Fruit fly (Drosophila melanogaster) whole organism, embryonic: Measurements from ENCODE around the gene bor.

ENCODE experiments used
- CG12104 ChIP-seq: fragments of 200-800 bp; sonication (Bioruptor generic); optimal IDR thresholded peaks from 3 replicates; lab custom pipeline; 2016; ENCODE audit warnings: missing biosample characterization, missing genetic modification characterization
- CG12659 ChIP-seq: fragments of 200-800 bp; sonication (Bioruptor generic); optimal IDR thresholded peaks from 3 replicates; lab custom pipeline; 2017; ENCODE audit warnings: mild to moderate bottlenecking, missing biosample characterization, missing genetic modification reagents, missing genetic modification characterization
- CG13287 ChIP-seq: fragments of 200-800 bp; sonication (Bioruptor generic); IDR thresholded peaks from 2 replicates; pipeline ENCODE4 v1.3.6; 2022; ENCODE audit warnings: missing biosample characterization, missing genetic modification characterization; ENCODE audit not compliant: partially characterized antibody
- CG17829 ChIP-seq: fragments of 200-800 bp; optimal IDR thresholded peaks from 2 replicates; lab custom pipeline; 2019; ENCODE audit warnings: missing biosample characterization, mild to moderate bottlenecking, missing genetic modification characterization, moderate library complexity
- CG18599 ChIP-seq: fragments of 200-800 bp; sonication (Bioruptor generic); optimal IDR thresholded peaks from 3 replicates; lab custom pipeline; 2017; ENCODE audit warnings: missing biosample characterization, missing genetic modification characterization, mild to moderate bottlenecking, moderate library complexity, missing genetic modification reagents
- CG32532 ChIP-seq: fragments of 200-800 bp; sonication (Bioruptor generic); IDR thresholded peaks from 2 replicates; pipeline ENCODE4 v1.3.6; 2022; ENCODE audit warnings: missing biosample characterization, missing genetic modification characterization
- CG32767 ChIP-seq: fragments of 200-800 bp; sonication (Bioruptor generic); IDR thresholded peaks from 2 replicates; pipeline ENCODE4 v1.3.6; 2022; ENCODE audit warnings: missing biosample characterization, missing genetic modification characterization
- CG3407 ChIP-seq: fragments of 200-800 bp; sonication (Bioruptor generic); optimal IDR thresholded peaks from 2 replicates; lab custom pipeline; 2018; ENCODE audit warnings: missing biosample characterization, mild to moderate bottlenecking, missing genetic modification characterization
- CG4328 ChIP-seq: fragments of 200-800 bp; sonication (Bioruptor generic); optimal IDR thresholded peaks from 3 replicates; lab custom pipeline; 2017; ENCODE audit warnings: missing biosample characterization, missing genetic modification reagents, missing genetic modification characterization
- CG43689 ChIP-seq: fragments of 200-800 bp; sonication (Bioruptor generic); IDR thresholded peaks from 2 replicates; pipeline ENCODE4 v1.3.6; 2022; ENCODE audit warnings: missing biosample characterization, missing genetic modification characterization
- CG6683 ChIP-seq: fragments of 200-800 bp; sonication (Bioruptor generic); optimal IDR thresholded peaks from 2 replicates; lab custom pipeline; 2017; ENCODE audit warnings: missing biosample characterization, mild to moderate bottlenecking, missing genetic modification characterization, missing genetic modification reagents
- CG6689 ChIP-seq: fragments of 200-800 bp; sonication (Bioruptor generic); IDR thresholded peaks from 2 replicates; pipeline ENCODE4 v1.3.6; 2022; ENCODE audit warnings: missing biosample characterization, missing genetic modification characterization
- CG7963 ChIP-seq: fragments of 200-800 bp; sonication (Bioruptor generic); IDR thresholded peaks from 3 replicates; pipeline ENCODE4 v1.3.6; 2022; ENCODE audit warnings: missing biosample characterization, missing genetic modification characterization; ENCODE audit not compliant: partially characterized antibody
- D19A ChIP-seq: fragments of 200-800 bp; optimal IDR thresholded peaks from 3 replicates; lab custom pipeline; 2019; ENCODE audit warnings: missing biosample characterization, mild to moderate bottlenecking, missing genetic modification characterization, moderate library complexity
- Deaf1 ChIP-seq: fragments of 200-800 bp; optimal IDR thresholded peaks from 3 replicates; lab custom pipeline; 2019; ENCODE audit warnings: missing biosample characterization, mild to moderate bottlenecking, missing genetic modification characterization, moderate library complexity
- Drgx ChIP-seq: fragments of 200-800 bp; sonication (Bioruptor generic); IDR thresholded peaks from 2 replicates; pipeline ENCODE4 v1.3.6; 2022; ENCODE audit warnings: missing biosample characterization, missing genetic modification characterization
- ERR ChIP-seq: fragments of 200-800 bp; sonication (Bioruptor generic); optimal IDR thresholded peaks from 2 replicates; lab custom pipeline; 2016; ENCODE audit warnings: missing biosample characterization, missing genetic modification characterization
- H15 ChIP-seq: fragments of 200-800 bp; sonication (Bioruptor generic); IDR thresholded peaks from 3 replicates; pipeline ENCODE4 v1.3.6; 2022; ENCODE audit warnings: missing biosample characterization, missing genetic modification characterization
- HHEX ChIP-seq: fragments of 200-800 bp; sonication (Bioruptor generic); optimal IDR thresholded peaks from 3 replicates; lab custom pipeline; 2017; ENCODE audit warnings: missing biosample characterization, mild to moderate bottlenecking, missing genetic modification characterization, missing genetic modification reagents
- Hr78 ChIP-seq, 2 experiments: fragments of 200-800 bp in 1 of 2; fragments of >200 bp in 1 of 2; sonication (Bioruptor generic) in 1 of 2; optimal IDR thresholded peaks; 2 replicates each; lab custom pipeline; 2017 to 2019; ENCODE audit warnings: missing biosample characterization in 2 of 2, missing genetic modification characterization in 2 of 2, mild to moderate bottlenecking in 1 of 2, moderate library complexity in 1 of 2
- Neu2 ChIP-seq: fragments of 200-800 bp; sonication (Bioruptor generic); optimal IDR thresholded peaks from 3 replicates; lab custom pipeline; 2016; ENCODE audit warnings: missing biosample characterization, missing genetic modification characterization, borderline replicate concordance
- Nf-YA ChIP-seq: fragments of 200-800 bp; sonication (Bioruptor generic); IDR thresholded peaks from 2 replicates; pipeline ENCODE4 v1.3.6; 2022; ENCODE audit warnings: missing biosample characterization, missing genetic modification characterization
- Rfx ChIP-seq: fragments of 200-800 bp; sonication (Bioruptor generic); IDR thresholded peaks from 2 replicates; pipeline ENCODE4 v1.3.6; 2022; ENCODE audit warnings: missing biosample characterization, missing genetic modification characterization
- Stat92E ChIP-seq, 3 experiments: fragments of >200 bp in 2 of 3; fragments of 200-800 bp in 1 of 3; sonication (Bioruptor generic) in 1 of 3; optimal IDR thresholded peaks; 2 replicates each; lab custom pipeline; 2017 to 2019; ENCODE audit warnings: missing biosample characterization in 3 of 3, missing genetic modification characterization in 3 of 3, mild to moderate bottlenecking in 1 of 3, moderate library complexity in 1 of 3
- ac ChIP-seq: fragments of 200-800 bp; sonication (Bioruptor generic); optimal IDR thresholded peaks from 3 replicates; lab custom pipeline; 2017; ENCODE audit warnings: missing biosample characterization, mild to moderate bottlenecking, missing genetic modification characterization
- amos ChIP-seq: fragments of 200-800 bp; sonication (Bioruptor generic); IDR thresholded peaks from 2 replicates; pipeline ENCODE4 v1.3.6; 2022; ENCODE audit warnings: missing biosample characterization, missing genetic modification characterization; ENCODE audit not compliant: partially characterized antibody
- az2 ChIP-seq: fragments of 200-800 bp; sonication (Bioruptor generic); optimal IDR thresholded peaks from 3 replicates; lab custom pipeline; 2016; ENCODE audit warnings: missing biosample characterization, missing genetic modification characterization
- cg ChIP-seq: fragments of 200-800 bp; sonication (Bioruptor generic); optimal IDR thresholded peaks from 3 replicates; lab custom pipeline; 2019; ENCODE audit warnings: missing biosample characterization, mild to moderate bottlenecking, missing genetic modification characterization, moderate library complexity
- esg ChIP-seq: fragments of 200-800 bp; sonication (Bioruptor generic); conservative IDR thresholded peaks from 2 replicates; pipeline ENCODE4 v1.3.6; 2022; ENCODE audit warnings: missing biosample characterization, missing genetic modification characterization
- fd3F ChIP-seq: fragments of 200-800 bp; sonication (Bioruptor generic); optimal IDR thresholded peaks from 2 replicates; lab custom pipeline; 2018; ENCODE audit warnings: missing biosample characterization, mild to moderate bottlenecking, missing genetic modification characterization, moderate library complexity
- gro ChIP-seq: fragments of 200-800 bp; sonication (Bioruptor generic); optimal IDR thresholded peaks from 2 replicates; lab custom pipeline; 2016; ENCODE audit warnings: missing biosample characterization, missing genetic modification characterization
- gsb-n ChIP-seq: fragments of 200-800 bp; sonication (Bioruptor generic); optimal IDR thresholded peaks from 3 replicates; lab custom pipeline; 2018; ENCODE audit warnings: missing biosample characterization, mild to moderate bottlenecking, missing genetic modification characterization
- hth ChIP-seq: fragments of >200 bp; optimal IDR thresholded peaks from 2 replicates; lab custom pipeline; 2017; ENCODE audit warnings: inconsistent platforms
- klu ChIP-seq: fragments of 200-800 bp; sonication (Bioruptor generic); IDR thresholded peaks from 2 replicates; pipeline ENCODE4 v1.3.6; 2022; ENCODE audit warnings: missing biosample characterization, missing genetic modification characterization
- kni ChIP-seq: fragments of 200-800 bp; sonication (Bioruptor generic); optimal IDR thresholded peaks from 3 replicates; lab custom pipeline; 2017; ENCODE audit warnings: mild to moderate bottlenecking, missing biosample characterization, missing genetic modification reagents, missing genetic modification characterization
- lbe ChIP-seq: fragments of 200-800 bp; sonication (Bioruptor generic); optimal IDR thresholded peaks from 2 replicates; lab custom pipeline; 2016; ENCODE audit warnings: missing biosample characterization, mild to moderate bottlenecking, missing genetic modification characterization
- pfk ChIP-seq: fragments of 200-800 bp; sonication (Bioruptor generic); optimal IDR thresholded peaks from 2 replicates; lab custom pipeline; 2018; ENCODE audit warnings: missing biosample characterization, mild to moderate bottlenecking, missing genetic modification characterization, moderate library complexity
- repo ChIP-seq: fragments of 200-800 bp; sonication (Bioruptor generic); optimal IDR thresholded peaks from 2 replicates; lab custom pipeline; 2016; ENCODE audit warnings: missing biosample characterization, missing genetic modification characterization
- sc ChIP-seq, 3 experiments: fragments of >200 bp in 2 of 3; fragments of 200-800 bp in 1 of 3; sonication (Bioruptor generic) in 1 of 3; optimal IDR thresholded peaks; 2 replicates in 2 of 3; 3 replicates in 1 of 3; lab custom pipeline; 2017; ENCODE audit warnings: mild to moderate bottlenecking in 1 of 3, missing biosample characterization in 1 of 3, missing genetic modification characterization in 1 of 3, missing genetic modification reagents in 1 of 3
- sim ChIP-seq: fragments of 200-800 bp; sonication (Bioruptor generic); IDR thresholded peaks from 2 replicates; pipeline ENCODE4 v1.3.6; 2022; ENCODE audit warnings: missing biosample characterization, missing genetic modification characterization
- sna ChIP-seq: fragments of 200-800 bp; sonication (Bioruptor generic); IDR thresholded peaks from 2 replicates; pipeline ENCODE4 v1.3.6; 2022; ENCODE audit warnings: missing biosample characterization, missing genetic modification characterization; ENCODE audit not compliant: partially characterized antibody
- twi ChIP-seq: fragments of 200-800 bp; optimal IDR thresholded peaks from 2 replicates; lab custom pipeline; 2019; ENCODE audit warnings: missing biosample characterization, mild to moderate bottlenecking, missing genetic modification characterization, moderate library complexity
- zen2 ChIP-seq: fragments of 200-800 bp; sonication (Bioruptor generic); IDR thresholded peaks from 3 replicates; pipeline ENCODE4 v1.3.6; 2022; ENCODE audit warnings: missing biosample characterization, missing genetic modification characterization; ENCODE audit not compliant: partially characterized antibody
- zfh2 ChIP-seq: fragments of 200-800 bp; sonication (Bioruptor generic); optimal IDR thresholded peaks from 2 replicates; lab custom pipeline; 2016; ENCODE audit warnings: missing biosample characterization, missing genetic modification characterization

Gene bor

DNA sequence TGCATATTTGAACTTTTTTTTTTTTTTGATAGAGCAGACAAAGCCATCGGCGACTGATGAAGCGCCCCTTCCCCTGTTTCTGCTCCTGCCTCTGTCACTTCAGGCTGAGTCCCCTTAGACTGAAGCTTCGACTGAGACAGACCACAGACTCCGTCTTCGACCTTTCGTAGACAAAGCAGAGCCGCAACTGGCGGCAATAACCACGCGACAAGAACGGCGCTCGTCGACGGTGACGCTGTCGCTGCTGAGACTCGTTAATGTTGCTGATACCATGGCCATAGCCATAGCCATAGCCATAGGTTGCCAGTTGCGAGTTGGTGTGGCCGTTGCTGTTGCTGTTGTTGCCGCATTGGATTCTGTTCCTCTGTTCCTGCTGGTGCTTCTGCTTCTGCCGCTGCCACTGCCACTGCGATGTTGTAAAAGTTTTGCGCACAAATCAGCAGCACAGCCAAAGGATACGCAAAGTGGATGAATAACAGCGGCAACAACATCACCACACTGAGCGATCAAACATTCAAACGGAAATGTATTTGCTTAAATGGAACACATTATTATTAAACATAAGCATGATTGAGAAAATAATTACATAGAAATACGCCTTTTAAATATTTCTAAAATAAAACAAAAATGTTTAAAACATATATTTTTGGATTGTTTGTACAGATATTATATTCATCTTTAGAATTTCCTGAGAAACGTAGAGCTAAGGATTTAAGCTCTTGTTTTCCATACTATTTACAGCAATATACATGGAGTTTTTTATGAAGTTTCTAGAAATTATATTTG lies 40.5 kb downstream of the bor start (continued):
- TF ChIP-seq CG7963 (GFP tag; lab: Robert Waterston, UW) (no peak), repo (peak; percentile 40), cg (GFP tag; lab: Kevin White, UChicago) (peak; percentile 15), CG43689 (GFP tag; lab: Robert Waterston, UW) (no peak)

DNA sequence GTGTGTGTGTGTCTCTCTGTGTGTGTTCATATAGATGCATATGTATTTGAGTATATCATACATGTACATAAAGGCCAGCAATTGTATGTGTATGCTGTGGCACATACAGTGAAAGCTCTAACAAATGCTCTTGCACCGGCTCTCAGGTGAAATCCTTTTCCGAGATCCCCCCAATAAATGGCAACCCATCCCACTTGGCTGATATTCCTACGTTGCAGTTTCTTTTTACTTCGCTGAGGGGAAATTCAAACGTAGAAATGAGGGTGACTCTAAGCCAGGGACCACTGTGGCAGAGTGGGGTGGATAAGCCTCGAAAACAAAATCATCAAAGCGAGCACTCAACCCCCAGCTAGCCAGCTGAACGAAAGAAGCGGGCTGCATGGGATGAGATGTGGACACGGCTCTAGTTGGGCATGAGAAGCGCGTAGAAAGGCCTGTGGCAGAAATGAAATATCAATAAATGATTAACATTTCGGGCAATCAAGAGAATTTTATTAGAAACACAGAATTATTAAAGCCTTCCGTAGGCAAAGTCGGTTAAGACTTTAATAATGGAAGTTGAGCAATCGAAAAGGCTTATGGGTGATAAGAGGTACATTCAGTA lies 41.5 kb downstream of the bor start:
- TF ChIP-seq CG32532 (GFP tag; lab: Robert Waterston, UW) (peak; percentile 99), hth (lab: Kevin White, UChicago) (no peak), H15 (GFP tag; lab: Robert Waterston, UW) (peak; percentile 100), twi (tag; lab: Kevin White, UChicago) (peak; percentile 95), kni (GFP tag; lab: Kevin White, UChicago) (peak; percentile 95), CG6689 (GFP tag; lab: Robert Waterston, UW) (peak; percentile 99), ERR (GFP tag; lab: Kevin White, UChicago) (peak; percentile 99), Hr78 (GFP tag; optimal IDR thresholded peaks at IDR 0.05; lab: Kevin White, UChicago) (peak in 1 of 2 experiments; percentile 92), D19A (tag; lab: Kevin White, UChicago) (peak; percentile 98), Deaf1 (tag; lab: Kevin White, UChicago) (peak; percentile 90), CG18599 (peak; percentile 100), pfk (GFP tag; lab: Kevin White, UChicago) (peak; percentile 71), amos (GFP tag; lab: Robert Waterston, UW) (no peak), Rfx (GFP tag; lab: Robert Waterston, UW) (peak; percentile 100), esg (GFP tag; lab: Robert Waterston, UW) (peak; percentile 100), CG6683 (GFP tag; lab: Kevin White, UChicago) (peak; percentile 97), CG4328 (GFP tag; lab: Kevin White, UChicago) (peak; percentile 89), CG12104 (GFP tag; lab: Kevin White, UChicago) (peak; percentile 94), klu (peak; percentile 97), gsb-n (tag; lab: Kevin White, UChicago) (peak; percentile 99), CG13287 (GFP tag; lab: Robert Waterston, UW) (no peak), sna (GFP tag; lab: Robert Waterston, UW) (no peak), sc (optimal IDR thresholded peaks at IDR 0.05; lab: Kevin White, UChicago) (no peak), sc (GFP tag; optimal IDR thresholded peaks at IDR 0.05; lab: Kevin White, UChicago) (peak; percentile 98), Nf-YA (GFP tag; lab: Robert Waterston, UW) (peak; percentile 100), sim (GFP tag; lab: Robert Waterston, UW) (peak; percentile 99), HHEX (peak; percentile 100), CG3407 (GFP tag; lab: Kevin White, UChicago) (peak; percentile 98), CG32767 (GFP tag; lab: Robert Waterston, UW) (peak; percentile 100), gro (peak; percentile 100), Stat92E (GFP tag; optimal IDR thresholded peaks at IDR 0.05; lab: Kevin White, UChicago) (peak in 1 of 3 experiments; percentile 96), lbe (peak; percentile 94), CG12659 (GFP tag; lab: Kevin White, UChicago) (peak; percentile 99), fd3F (GFP tag; lab: Kevin White, UChicago) (peak; percentile 99), CG43689 (GFP tag; lab: Robert Waterston, UW) (peak; percentile 99), Neu2 (GFP tag; lab: Kevin White, UChicago) (peak; percentile 96), ac (GFP tag; lab: Kevin White, UChicago) (peak; percentile 92), zen2 (GFP tag; lab: Robert Waterston, UW) (no peak), Drgx (GFP tag; lab: Robert Waterston, UW) (peak; percentile 99), CG17829 (tag; lab: Kevin White, UChicago) (peak; percentile 100), az2 (GFP tag; lab: Kevin White, UChicago) (peak; percentile 99), zfh2 (peak; percentile 98)
